Worm (Caenorhabditis elegans) whole organism, L1 larva: ENCODE measurements around the gene C07E3.3.

Experiments
- C34B4.2 ChIP-seq: sonication (generic microtip); optimal IDR thresholded peaks from 2 replicates; lab custom pipeline; 2017; ENCODE audit warnings: mild to moderate bottlenecking, missing genetic modification characterization, missing compliant biosample characterization
- F16B12.6 ChIP-seq: fragments of 150-350 bp; optimal IDR thresholded peaks from 2 replicates; lab custom pipeline; 2014; ENCODE audit warnings: missing biosample characterization, missing genetic modification characterization
- Y116A8C.19 ChIP-seq: sonication (generic microtip); optimal IDR thresholded peaks from 2 replicates; lab custom pipeline; 2016; ENCODE audit warnings: missing compliant biosample characterization, missing genetic modification characterization, borderline replicate concordance
- aha-1 ChIP-seq: fragments of 150-350 bp; optimal IDR thresholded peaks from 2 replicates; lab custom pipeline; 2014; ENCODE audit warnings: missing biosample characterization, missing genetic modification characterization
- alr-1 ChIP-seq: fragments of 200-800 bp; sonication (Bioruptor generic); optimal IDR thresholded peaks from 2 replicates; lab custom pipeline; 2018; ENCODE audit warnings: borderline replicate concordance, mild to moderate bottlenecking, missing genetic modification characterization, missing compliant biosample characterization
- aly-2 ChIP-seq: fragments of 150-350 bp; optimal IDR thresholded peaks from 2 replicates; lab custom pipeline; 2014; ENCODE audit warnings: missing biosample characterization, missing genetic modification characterization
- ama-1 ChIP-seq: fragments of 150-350 bp; optimal IDR thresholded peaks from 2 replicates; lab custom pipeline; 2014
- ceh-63 ChIP-seq: fragments of 200-800 bp; sonication (Bioruptor generic); optimal IDR thresholded peaks from 2 replicates; lab custom pipeline; 2018; ENCODE audit warnings: mild to moderate bottlenecking, missing genetic modification characterization, missing compliant biosample characterization
- ceh-8 ChIP-seq: fragments of 200-800 bp; sonication (Bioruptor generic); optimal IDR thresholded peaks from 2 replicates; lab custom pipeline; 2018; ENCODE audit warnings: mild to moderate bottlenecking, missing genetic modification characterization, moderate library complexity, missing compliant biosample characterization
- ceh-90 ChIP-seq: sonication (generic microtip); optimal IDR thresholded peaks from 2 replicates; lab custom pipeline; 2016; ENCODE audit warnings: missing genetic modification characterization, missing compliant biosample characterization
- ces-1 ChIP-seq: fragments of 150-350 bp; optimal IDR thresholded peaks from 2 replicates; lab custom pipeline; 2014; ENCODE audit warnings: missing biosample characterization, missing genetic modification reagents, missing genetic modification characterization
- dsc-1 ChIP-seq: sonication (generic microtip); optimal IDR thresholded peaks from 2 replicates; lab custom pipeline; 2016; ENCODE audit warnings: mild to moderate bottlenecking, missing genetic modification characterization, missing compliant biosample characterization
- efl-1 ChIP-seq, 4 experiments: fragments of 150-350 bp; optimal IDR thresholded peaks in 3 of 4; peaks in 1 of 4; 1 replicate in 1 of 4; 2 replicates in 3 of 4; lab custom pipeline; 2014; ENCODE audit warnings: missing biosample characterization in 2 of 4, missing genetic modification characterization in 2 of 4, missing genetic modification reagents in 2 of 4
- egl-27 ChIP-seq, 2 experiments: fragments of 150-350 bp in 1 of 2; sonication (generic microtip); optimal IDR thresholded peaks; 3 replicates each; lab custom pipeline; 2017 to 2018; ENCODE audit warnings: missing biosample characterization in 2 of 2, missing genetic modification characterization in 2 of 2, missing genetic modification reagents in 2 of 2
- elt-2 ChIP-seq: sonication (generic microtip); optimal IDR thresholded peaks from 2 replicates; lab custom pipeline; 2016; ENCODE audit warnings: missing genetic modification characterization, mild to moderate bottlenecking, inconsistent platforms, missing compliant biosample characterization, missing genetic modification reagents
- ets-5 ChIP-seq: fragments of 200-800 bp; sonication (Bioruptor generic); IDR thresholded peaks from 2 replicates; pipeline ENCODE4 v1.3.6; 2022; ENCODE audit warnings: missing genetic modification characterization, missing compliant biosample characterization
- fkh-10 ChIP-seq: sonication (generic microtip); optimal IDR thresholded peaks from 2 replicates; lab custom pipeline; 2017; ENCODE audit warnings: missing biosample characterization, missing genetic modification reagents, missing genetic modification characterization
- fkh-4 ChIP-seq: sonication (generic microtip); optimal IDR thresholded peaks from 2 replicates; lab custom pipeline; 2016; ENCODE audit warnings: missing compliant biosample characterization, missing genetic modification characterization, borderline replicate concordance
- fkh-8 ChIP-seq: sonication (generic microtip); optimal IDR thresholded peaks from 2 replicates; lab custom pipeline; 2016; ENCODE audit warnings: mild to moderate bottlenecking, missing genetic modification characterization, missing compliant biosample characterization
- fos-1 ChIP-seq: fragments of 150-350 bp; optimal IDR thresholded peaks from 2 replicates; lab custom pipeline; 2014; ENCODE audit warnings: missing biosample characterization, missing genetic modification characterization
- hlh-4 ChIP-seq: sonication (generic microtip); optimal IDR thresholded peaks from 2 replicates; lab custom pipeline; 2016; ENCODE audit warnings: mild to moderate bottlenecking, missing genetic modification characterization, missing compliant biosample characterization
- irx-1 ChIP-seq: sonication (generic microtip); optimal IDR thresholded peaks from 2 replicates; lab custom pipeline; 2016; ENCODE audit warnings: missing genetic modification characterization, missing compliant biosample characterization
- jun-1 ChIP-seq: fragments of 150-350 bp; optimal IDR thresholded peaks from 2 replicates; lab custom pipeline; 2014; ENCODE audit warnings: missing biosample characterization, missing genetic modification reagents, missing genetic modification characterization
- lin-13 ChIP-seq: fragments of 150-350 bp; optimal IDR thresholded peaks from 2 replicates; lab custom pipeline; 2014; ENCODE audit warnings: missing biosample characterization, missing genetic modification reagents, missing genetic modification characterization
- lin-15B ChIP-seq: fragments of 150-350 bp; sonication (generic microtip); optimal IDR thresholded peaks from 3 replicates; lab custom pipeline; 2014; ENCODE audit warnings: missing biosample characterization, missing genetic modification characterization
- lin-39 ChIP-seq: fragments of 150-350 bp; optimal IDR thresholded peaks from 2 replicates; lab custom pipeline; 2014; ENCODE audit warnings: missing biosample characterization, missing genetic modification reagents, missing genetic modification characterization
- mab-9 ChIP-seq: fragments of 200-800 bp; sonication (Bioruptor generic); IDR thresholded peaks from 2 replicates; pipeline ENCODE4 v1.3.6; 2022; ENCODE audit warnings: missing genetic modification reagents, missing genetic modification characterization, missing compliant biosample characterization
- mdl-1 ChIP-seq, 2 experiments: fragments of 150-350 bp; optimal IDR thresholded peaks; 2 replicates each; lab custom pipeline; 2014 to 2017; ENCODE audit warnings: missing biosample characterization in 2 of 2, missing genetic modification characterization in 2 of 2, inconsistent platforms in 1 of 2
- nhr-12 ChIP-seq: sonication (generic microtip); optimal IDR thresholded peaks from 2 replicates; lab custom pipeline; 2017; ENCODE audit warnings: missing biosample characterization, missing genetic modification characterization
- nhr-19 ChIP-seq: fragments of 200-800 bp; sonication (Bioruptor generic); conservative IDR thresholded peaks from 2 replicates; pipeline ENCODE4 v1.3.6; 2022; ENCODE audit warnings: missing genetic modification characterization, missing compliant biosample characterization
- nhr-20 ChIP-seq: sonication (generic microtip); optimal IDR thresholded peaks from 2 replicates; lab custom pipeline; 2016; ENCODE audit warnings: mild to moderate bottlenecking, missing genetic modification characterization, missing compliant biosample characterization
- nhr-237 ChIP-seq: fragments of 150-350 bp; optimal IDR thresholded peaks from 2 replicates; lab custom pipeline; 2014; ENCODE audit warnings: missing biosample characterization, missing genetic modification characterization
- nhr-47 ChIP-seq: sonication (generic microtip); optimal IDR thresholded peaks from 2 replicates; lab custom pipeline; 2016; ENCODE audit warnings: mild to moderate bottlenecking, missing genetic modification characterization, moderate library complexity, missing compliant biosample characterization
- nhr-71 ChIP-seq: sonication (generic microtip); optimal IDR thresholded peaks from 2 replicates; lab custom pipeline; 2016; ENCODE audit warnings: mild to moderate bottlenecking, missing genetic modification characterization, moderate library complexity, missing compliant biosample characterization
- nhr-76 ChIP-seq: sonication (generic microtip); optimal IDR thresholded peaks from 2 replicates; lab custom pipeline; 2017; ENCODE audit warnings: missing biosample characterization, missing genetic modification characterization
- nhr-84 ChIP-seq: sonication (generic microtip); optimal IDR thresholded peaks from 2 replicates; lab custom pipeline; 2017; ENCODE audit warnings: missing biosample characterization, missing genetic modification characterization
- nhr-90 ChIP-seq: sonication (generic microtip); optimal IDR thresholded peaks from 2 replicates; lab custom pipeline; 2016; ENCODE audit warnings: mild to moderate bottlenecking, missing genetic modification characterization, missing compliant biosample characterization; ENCODE audit not compliant: poor library complexity
- pax-3 ChIP-seq: fragments of 200-800 bp; sonication (Bioruptor generic); optimal IDR thresholded peaks from 2 replicates; lab custom pipeline; 2018; ENCODE audit warnings: mild to moderate bottlenecking, missing genetic modification characterization, moderate library complexity, missing compliant biosample characterization
- pqm-1 ChIP-seq: sonication (generic microtip); optimal IDR thresholded peaks from 3 replicates; lab custom pipeline; 2017; ENCODE audit warnings: missing biosample characterization, missing genetic modification characterization
- rnt-1 ChIP-seq: sonication (generic microtip); optimal IDR thresholded peaks from 2 replicates; lab custom pipeline; 2016; ENCODE audit warnings: mild to moderate bottlenecking, missing genetic modification characterization, moderate library complexity, missing compliant biosample characterization
- skn-1 ChIP-seq: fragments of 150-350 bp; optimal IDR thresholded peaks from 2 replicates; lab custom pipeline; 2014; ENCODE audit warnings: missing biosample characterization, missing genetic modification characterization
- snpc-4 ChIP-seq: fragments of 150-350 bp; optimal IDR thresholded peaks from 2 replicates; lab custom pipeline; 2014; ENCODE audit warnings: missing biosample characterization, missing genetic modification characterization
- sptf-1 ChIP-seq: fragments of 150-350 bp; optimal IDR thresholded peaks from 2 replicates; lab custom pipeline; 2014; ENCODE audit warnings: missing biosample characterization, missing genetic modification characterization
- sup-37 ChIP-seq: fragments of 200-800 bp; sonication (Bioruptor generic); optimal IDR thresholded peaks from 2 replicates; lab custom pipeline; 2018; ENCODE audit warnings: mild to moderate bottlenecking, missing genetic modification characterization, missing compliant biosample characterization
- swsn-7 ChIP-seq: sonication (generic microtip); optimal IDR thresholded peaks from 2 replicates; lab custom pipeline; 2016; ENCODE audit warnings: missing genetic modification characterization, missing compliant biosample characterization
- tbx-2 ChIP-seq: sonication (generic microtip); optimal IDR thresholded peaks from 2 replicates; lab custom pipeline; 2016; ENCODE audit warnings: missing genetic modification characterization, missing compliant biosample characterization
- tlp-1 ChIP-seq: fragments of 150-350 bp; optimal IDR thresholded peaks from 2 replicates; lab custom pipeline; 2014; ENCODE audit warnings: missing biosample characterization, missing genetic modification characterization
- unc-30 ChIP-seq: sonication (generic microtip); optimal IDR thresholded peaks from 2 replicates; lab custom pipeline; 2017; ENCODE audit warnings: missing biosample characterization, missing genetic modification characterization
- unc-62 ChIP-seq: fragments of 150-350 bp; optimal IDR thresholded peaks from 2 replicates; lab custom pipeline; 2014; ENCODE audit warnings: missing biosample characterization, missing genetic modification reagents, missing genetic modification characterization
- unc-98 ChIP-seq: fragments of 200-800 bp; sonication (Bioruptor generic); IDR thresholded peaks from 2 replicates; pipeline ENCODE4 v1.3.6; 2022; ENCODE audit warnings: missing genetic modification characterization, missing compliant biosample characterization
- vab-15 ChIP-seq: sonication (generic microtip); optimal IDR thresholded peaks from 2 replicates; lab custom pipeline; 2017; ENCODE audit warnings: missing genotype, mild to moderate bottlenecking, missing genetic modification characterization, missing compliant biosample characterization
- xbp-1 ChIP-seq: sonication (generic microtip); optimal IDR thresholded peaks from 2 replicates; lab custom pipeline; 2016; ENCODE audit warnings: missing genetic modification characterization, missing compliant biosample characterization
- zag-1 ChIP-seq: fragments of 150-350 bp; optimal IDR thresholded peaks from 2 replicates; lab custom pipeline; 2014; ENCODE audit warnings: missing biosample characterization, missing genetic modification characterization

Gene C07E3.3

ce11 chrII:10303663-10304115 is 53.6 kb downstream of the C07E3.3 start, which contains the start of gene vha-9 (continued):
- TF ChIP-seq alr-1 (tag; lab: Kevin White, UChicago), result no peak
- TF ChIP-seq mdl-1 (tag; optimal IDR thresholded peaks at IDR 0.05; lab: Kevin White, UChicago), result peak in 1 of 2 experiments; percentile 57
- no peak for TF ChIP-seq hlh-4 (tag; lab: Kevin White, UChicago)
- TF ChIP-seq unc-62 (GFP tag; lab: Kevin White, UChicago), result no peak
- TF ChIP-seq lin-13 (GFP tag; lab: Kevin White, UChicago), result peak; percentile 41
- peak; percentile 45 for TF ChIP-seq fkh-8
- no peak for TF ChIP-seq fkh-10 (GFP tag; lab: Kevin White, UChicago)
- no peak for TF ChIP-seq pax-3 (tag; lab: Kevin White, UChicago)
- no peak for TF ChIP-seq mab-9
- TF ChIP-seq snpc-4 (tag; lab: Kevin White, UChicago), result peak; percentile 37
- TF ChIP-seq Y116A8C.19 (tag; lab: Kevin White, UChicago), result no peak
- TF ChIP-seq tlp-1 (tag; lab: Kevin White, UChicago), result no peak
- TF ChIP-seq ceh-63 (GFP tag; lab: Kevin White, UChicago), result no peak
- TF ChIP-seq dsc-1 (tag; lab: Kevin White, UChicago), result peak; percentile 70
- peak; percentile 74 for TF ChIP-seq swsn-7
- TF ChIP-seq jun-1, result no peak
- no peak for TF ChIP-seq lin-39
- peak; percentile 57 for TF ChIP-seq nhr-19 (GFP tag; lab: Robert Waterston, UW)
- TF ChIP-seq tbx-2, result peak; percentile 76
- peak; percentile 31 for TF ChIP-seq lin-15B (tag; lab: Kevin White, UChicago)
- TF ChIP-seq nhr-90 (tag; lab: Kevin White, UChicago), result peak; percentile 81
- TF ChIP-seq zag-1 (tag; lab: Kevin White, UChicago), result no peak
- no peak for TF ChIP-seq nhr-76
- no peak for TF ChIP-seq elt-2
- no peak for TF ChIP-seq pqm-1 (tag; lab: Kevin White, UChicago)
- no peak for TF ChIP-seq aly-2 (tag; lab: Kevin White, UChicago)
- no peak for TF ChIP-seq fos-1 (tag; lab: Kevin White, UChicago)
- TF ChIP-seq efl-1 (optimal IDR thresholded peaks at IDR 0.05; lab: Kevin White, UChicago), result peak; percentile 58 to 77
- peak; percentile 71 to 97 for TF ChIP-seq efl-1 (GFP tag; optimal IDR thresholded peaks at IDR 0.05 in 1 of 2; lab: Kevin White, UChicago)
- TF ChIP-seq ets-5, result no peak
- no peak for TF ChIP-seq ama-1 (lab: Kevin White, UChicago)
- TF ChIP-seq unc-98 (GFP tag; lab: Robert Waterston, UW), result no peak
- peak; percentile 71 for TF ChIP-seq skn-1 (tag; lab: Kevin White, UChicago)
- TF ChIP-seq F16B12.6, result peak; percentile 52
- no peak for TF ChIP-seq sup-37
- peak; percentile 83 for TF ChIP-seq nhr-71 (tag; lab: Kevin White, UChicago)
- TF ChIP-seq ceh-8 (GFP tag; lab: Kevin White, UChicago), result peak; percentile 27
- TF ChIP-seq sptf-1 (tag; lab: Kevin White, UChicago), result no peak
- TF ChIP-seq ces-1 (GFP tag; lab: Kevin White, UChicago), result peak; percentile 34
- no peak for TF ChIP-seq ceh-90
- TF ChIP-seq rnt-1, result peak; percentile 74
- TF ChIP-seq vab-15 (tag; lab: Kevin White, UChicago), result no peak
- no peak for TF ChIP-seq C34B4.2 (tag; lab: Kevin White, UChicago)
- peak; percentile 72 for TF ChIP-seq nhr-20 (tag; lab: Kevin White, UChicago)
- peak; percentile 13 for TF ChIP-seq irx-1 (tag; lab: Kevin White, UChicago)
- no peak for TF ChIP-seq nhr-84 (tag; lab: Kevin White, UChicago)
- peak; percentile 70 for TF ChIP-seq xbp-1
- no peak for TF ChIP-seq nhr-237 (tag; lab: Kevin White, UChicago)
- TF ChIP-seq egl-27 (tag; optimal IDR thresholded peaks at IDR 0.05; lab: Kevin White, UChicago), result no peak
- no peak for TF ChIP-seq fkh-4
- no peak for TF ChIP-seq nhr-12
- TF ChIP-seq nhr-47 (tag; lab: Kevin White, UChicago), result peak; percentile 76
- no peak for TF ChIP-seq aha-1
- TF ChIP-seq unc-30 (tag; lab: Kevin White, UChicago), result no peak
